Fruit fly (Drosophila melanogaster) whole organism, adult: Measurements from ENCODE around the gene Jon99Ciii.

ENCODE experiments used
- CG11617 ChIP-seq: fragments of 200-800 bp; sonication (Bioruptor generic); optimal IDR thresholded peaks from 2 replicates; lab custom pipeline; 2017; ENCODE audit warnings: mild to moderate bottlenecking, missing biosample characterization, missing genetic modification reagents, missing genetic modification characterization
- CG12768 ChIP-seq: fragments of 200-800 bp; sonication (Bioruptor generic); optimal IDR thresholded peaks from 2 replicates; lab custom pipeline; 2017; ENCODE audit warnings: missing biosample characterization, missing genetic modification characterization, mild to moderate bottlenecking, moderate library complexity, missing genetic modification reagents
- CG14711 ChIP-seq: fragments of 200-800 bp; sonication (Bioruptor generic); optimal IDR thresholded peaks from 2 replicates; lab custom pipeline; 2018; ENCODE audit warnings: missing biosample characterization, mild to moderate bottlenecking, missing genetic modification characterization, moderate library complexity
- CG1620 ChIP-seq: fragments of 200-800 bp; sonication (Bioruptor generic); optimal IDR thresholded peaks from 2 replicates; lab custom pipeline; 2016; ENCODE audit warnings: missing biosample characterization, missing genetic modification characterization
- CG33017 ChIP-seq: fragments of 200-800 bp; sonication (Bioruptor generic); optimal IDR thresholded peaks from 2 replicates; lab custom pipeline; 2018; ENCODE audit warnings: missing biosample characterization, mild to moderate bottlenecking, missing genetic modification characterization, moderate library complexity
- CG5204 ChIP-seq: fragments of 200-800 bp; sonication (Bioruptor generic); optimal IDR thresholded peaks from 2 replicates; lab custom pipeline; 2016; ENCODE audit warnings: missing biosample characterization, missing genetic modification characterization
- CG7045 ChIP-seq: fragments of 200-800 bp; sonication (Bioruptor generic); optimal IDR thresholded peaks from 2 replicates; lab custom pipeline; 2017; ENCODE audit warnings: missing biosample characterization, mild to moderate bottlenecking, missing genetic modification characterization
- CG7101 ChIP-seq: fragments of 200-800 bp; sonication (Bioruptor generic); optimal IDR thresholded peaks from 2 replicates; lab custom pipeline; 2018; ENCODE audit warnings: missing biosample characterization, mild to moderate bottlenecking, missing genetic modification characterization, moderate library complexity
- Clk ChIP-seq: fragments of 200-800 bp; sonication (Bioruptor generic); optimal IDR thresholded peaks from 2 replicates; lab custom pipeline; 2017; ENCODE audit warnings: missing biosample characterization, missing genetic modification characterization
- Crg-1 ChIP-seq: fragments of 200-800 bp; sonication (Bioruptor generic); optimal IDR thresholded peaks from 2 replicates; lab custom pipeline; 2016; ENCODE audit warnings: missing biosample characterization, missing genetic modification characterization
- Hr96 ChIP-seq: fragments of 200-800 bp; sonication (Bioruptor generic); optimal IDR thresholded peaks from 2 replicates; lab custom pipeline; 2016; ENCODE audit warnings: missing biosample characterization, missing genetic modification characterization
- Mnt ChIP-seq: fragments of 200-800 bp; sonication (Bioruptor generic); optimal IDR thresholded peaks from 2 replicates; lab custom pipeline; 2016; ENCODE audit warnings: missing biosample characterization, mild to moderate bottlenecking, missing genetic modification characterization
- bab1 ChIP-seq: fragments of 200-800 bp; sonication (Bioruptor generic); optimal IDR thresholded peaks from 3 replicates; lab custom pipeline; 2019; ENCODE audit warnings: missing biosample characterization, mild to moderate bottlenecking, missing genetic modification characterization, moderate library complexity
- cic ChIP-seq: fragments of 200-800 bp; sonication (Bioruptor generic); optimal IDR thresholded peaks from 2 replicates; lab custom pipeline; 2017; ENCODE audit warnings: missing biosample characterization, mild to moderate bottlenecking, missing genetic modification characterization, moderate library complexity
- cnc ChIP-seq, 2 experiments: fragments of >200 bp; optimal IDR thresholded peaks; 2 replicates each; lab custom pipeline; 2017
- kay ChIP-seq: fragments of 200-800 bp; sonication (Bioruptor generic); peaks from one replicate; lab custom pipeline; 2016; ENCODE audit warnings: missing biosample characterization, missing genetic modification characterization, borderline replicate concordance
- ovo ChIP-seq: fragments of 200-800 bp; sonication (Bioruptor generic); optimal IDR thresholded peaks from 2 replicates; lab custom pipeline; 2016; ENCODE audit warnings: missing biosample characterization, missing genetic modification characterization
- pad ChIP-seq: fragments of 200-800 bp; sonication (Bioruptor generic); optimal IDR thresholded peaks from 3 replicates; lab custom pipeline; 2017; ENCODE audit warnings: missing biosample characterization, missing genetic modification characterization, mild to moderate bottlenecking, moderate library complexity, missing genetic modification reagents
- tj ChIP-seq: fragments of 200-800 bp; sonication (Bioruptor generic); optimal IDR thresholded peaks from 3 replicates; lab custom pipeline; 2017; ENCODE audit warnings: missing biosample characterization, mild to moderate bottlenecking, missing genetic modification characterization, moderate library complexity
- toe ChIP-seq: fragments of 200-800 bp; sonication (Bioruptor generic); optimal IDR thresholded peaks from 2 replicates; lab custom pipeline; 2016; ENCODE audit warnings: missing biosample characterization, missing genetic modification characterization

Gene Jon99Ciii

dm6 chr3R:29933007-29933464 is 11.0 kb downstream of the Jon99Ciii start, which contains the start of the genes Cog7, CG42557 and CG42558:
Cog7 (minus strand) TSS chr3R:29933057.
CG42557 (plus strand) TSS chr3R:29933287.
CG42558 (plus strand) TSS chr3R:29933287.
- peak; percentile 2 for TF ChIP-seq CG11617 (GFP tag; lab: Kevin White, UChicago)
- TF ChIP-seq cnc (optimal IDR thresholded peaks at IDR 0.05; lab: Kevin White, UChicago) = no peak

DNA sequence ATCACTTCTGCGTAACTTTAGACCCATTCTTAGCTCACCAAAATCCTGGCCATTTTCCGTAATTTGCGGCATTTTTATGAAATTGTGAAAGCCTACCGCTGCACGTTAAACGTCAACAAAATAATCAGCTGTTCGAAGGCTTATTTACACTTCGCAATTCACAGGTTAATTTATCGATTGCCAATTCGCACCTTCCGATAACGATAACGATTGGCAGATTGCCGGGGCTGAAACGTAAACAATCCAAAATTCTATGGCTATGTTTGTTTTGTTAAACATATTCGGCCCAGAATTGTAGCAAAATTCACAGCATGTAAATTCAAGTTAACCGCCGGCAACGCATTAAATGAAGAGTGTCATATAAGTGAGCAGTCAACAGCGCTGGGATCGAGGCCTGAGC is 13.7 kb downstream of the Jon99Ciii start, which contains the start of the genes eIF2Balpha and Vps13B:
TSS of gene eIF2Balpha (minus strand) at position 133 of the 400 bp plus-strand sequence.
TSS of gene Vps13B (plus strand) at position 223 of the 400 bp plus-strand sequence.
- TF ChIP-seq bab1 (GFP tag; lab: Kevin White, UChicago) = peak; percentile 74
- no peak for TF ChIP-seq cic (GFP tag; lab: Kevin White, UChicago)
- TF ChIP-seq CG11617 (GFP tag; lab: Kevin White, UChicago) = peak; percentile 2
- no peak for TF ChIP-seq CG5204 (GFP tag; lab: Kevin White, UChicago)
- TF ChIP-seq Crg-1 = no peak

dm6 chr3R:29959329-29959728 is 37.3 kb downstream of the Jon99Ciii start:
- TF ChIP-seq Crg-1 = no peak
- TF ChIP-seq CG33017 (tag; lab: Kevin White, UChicago) = no peak
- TF ChIP-seq tj (GFP tag; lab: Kevin White, UChicago) = no peak
- TF ChIP-seq toe (GFP tag; lab: Kevin White, UChicago) = no peak
- no peak for TF ChIP-seq ovo
- no peak for TF ChIP-seq CG7101
- TF ChIP-seq Mnt (GFP tag; lab: Kevin White, UChicago) = no peak
- TF ChIP-seq Clk (GFP tag; lab: Kevin White, UChicago) = no peak
- no peak for TF ChIP-seq kay
- no peak for TF ChIP-seq Hr96
- TF ChIP-seq cnc (optimal IDR thresholded peaks at IDR 0.05; lab: Kevin White, UChicago) = no peak
- TF ChIP-seq CG14711 (tag; lab: Kevin White, UChicago) = no peak
- no peak for TF ChIP-seq CG1620 (GFP tag; lab: Kevin White, UChicago)
- no peak for TF ChIP-seq pad
- no peak for TF ChIP-seq bab1 (GFP tag; lab: Kevin White, UChicago)
- TF ChIP-seq CG12768 (GFP tag; lab: Kevin White, UChicago) = no peak
- TF ChIP-seq cic (GFP tag; lab: Kevin White, UChicago) = no peak
- no peak for TF ChIP-seq CG11617 (GFP tag; lab: Kevin White, UChicago)
- TF ChIP-seq CG7045 (GFP tag; lab: Kevin White, UChicago) = no peak

dm6 chr3R:29963102-29963501 is 41.1 kb downstream of the Jon99Ciii start:
- TF ChIP-seq CG12768 (GFP tag; lab: Kevin White, UChicago) (no peak), Mnt (GFP tag; lab: Kevin White, UChicago) (no peak), Crg-1 (no peak), CG14711 (tag; lab: Kevin White, UChicago) (no peak), Hr96 (no peak), CG7101 (no peak), cnc (optimal IDR thresholded peaks at IDR 0.05; lab: Kevin White, UChicago) (no peak), kay (no peak), tj (GFP tag; lab: Kevin White, UChicago) (no peak), CG1620 (GFP tag; lab: Kevin White, UChicago) (no peak), CG33017 (tag; lab: Kevin White, UChicago) (no peak), bab1 (GFP tag; lab: Kevin White, UChicago) (no peak), pad (no peak), cic (GFP tag; lab: Kevin White, UChicago) (no peak), Clk (GFP tag; lab: Kevin White, UChicago) (no peak), toe (GFP tag; lab: Kevin White, UChicago) (no peak)

- TF ChIP-seq CG33017 (tag; lab: Kevin White, UChicago) (no peak), Clk (GFP tag; lab: Kevin White, UChicago) (no peak), CG1620 (GFP tag; lab: Kevin White, UChicago) (no peak), CG14711 (tag; lab: Kevin White, UChicago) (no peak), Hr96 (no peak), kay (no peak), toe (GFP tag; lab: Kevin White, UChicago) (no peak), ovo (no peak), Mnt (GFP tag; lab: Kevin White, UChicago) (no peak), tj (GFP tag; lab: Kevin White, UChicago) (no peak), CG5204 (GFP tag; lab: Kevin White, UChicago) (no peak), CG7101 (no peak)
Measured at dm6 chr3R:29969347-29969746, 47.3 kb downstream of the Jon99Ciii start, which contains the start of gene TkR99D. TkR99D (minus strand) TSS chr3R:29969447.
